Worm (Caenorhabditis elegans) whole organism, late embryonic: ENCODE results near the gene E01G4.3.

Source experiments
- F13H6.1 ChIP-seq: sonication (generic microtip); optimal IDR thresholded peaks from 2 replicates; lab custom pipeline; 2016; ENCODE audit warnings: missing genetic modification characterization, missing compliant biosample characterization
- K02D7.2 ChIP-seq: sonication (generic microtip); optimal IDR thresholded peaks from 2 replicates; lab custom pipeline; 2017; ENCODE audit warnings: mild to moderate bottlenecking, missing genetic modification characterization, missing compliant biosample characterization
- T23F11.4 ChIP-seq: fragments of 200-800 bp; sonication (Bioruptor generic); optimal IDR thresholded peaks from 2 replicates; lab custom pipeline; 2018; ENCODE audit warnings: mild to moderate bottlenecking, missing genetic modification characterization, missing compliant biosample characterization
- Y22D7AL.16 ChIP-seq: sonication (generic microtip); optimal IDR thresholded peaks from 2 replicates; lab custom pipeline; 2016; ENCODE audit warnings: missing genetic modification characterization, missing compliant biosample characterization
- ceh-14 ChIP-seq: sonication (generic microtip); optimal IDR thresholded peaks from 2 replicates; lab custom pipeline; 2016; ENCODE audit warnings: missing genotype, missing genetic modification characterization, missing compliant biosample characterization
- ceh-22 ChIP-seq: sonication (generic microtip); optimal IDR thresholded peaks from 2 replicates; lab custom pipeline; 2017; ENCODE audit warnings: missing biosample characterization, missing genetic modification characterization
- ceh-31 ChIP-seq: sonication (generic microtip); optimal IDR thresholded peaks from 2 replicates; lab custom pipeline; 2016; ENCODE audit warnings: missing genetic modification characterization, missing compliant biosample characterization
- ceh-34 ChIP-seq: sonication (generic microtip); optimal IDR thresholded peaks from 2 replicates; lab custom pipeline; 2016; ENCODE audit warnings: mild to moderate bottlenecking, missing genetic modification characterization, missing compliant biosample characterization
- ceh-48 ChIP-seq: sonication (generic microtip); optimal IDR thresholded peaks from 2 replicates; lab custom pipeline; 2016; ENCODE audit warnings: missing genetic modification characterization, inconsistent platforms, missing compliant biosample characterization
- ceh-9 ChIP-seq: sonication (generic microtip); optimal IDR thresholded peaks from 2 replicates; lab custom pipeline; 2016; ENCODE audit warnings: mild to moderate bottlenecking, missing genetic modification characterization, inconsistent platforms, missing compliant biosample characterization
- dmd-4 ChIP-seq: sonication (generic microtip); optimal IDR thresholded peaks from 2 replicates; lab custom pipeline; 2016; ENCODE audit warnings: borderline replicate concordance, missing genetic modification characterization, missing compliant biosample characterization
- elt-2 ChIP-seq: sonication (generic microtip); optimal IDR thresholded peaks from 2 replicates; lab custom pipeline; 2016; ENCODE audit warnings: missing genetic modification reagents, missing genetic modification characterization, missing compliant biosample characterization
- elt-4 ChIP-seq: sonication (generic microtip); optimal IDR thresholded peaks from 2 replicates; lab custom pipeline; 2016; ENCODE audit warnings: missing genetic modification characterization, missing compliant biosample characterization
- eyg-1 ChIP-seq: sonication (generic microtip); optimal IDR thresholded peaks from 2 replicates; lab custom pipeline; 2016; ENCODE audit warnings: missing genotype, missing genetic modification characterization, missing compliant biosample characterization
- hlh-6 ChIP-seq: sonication (generic microtip); optimal IDR thresholded peaks from 2 replicates; lab custom pipeline; 2016; ENCODE audit warnings: missing genotype, missing genetic modification characterization, missing compliant biosample characterization
- hlh-8 ChIP-seq: sonication (generic microtip); optimal IDR thresholded peaks from 2 replicates; lab custom pipeline; 2016; ENCODE audit warnings: missing genotype, missing genetic modification characterization, missing compliant biosample characterization
- lim-6 ChIP-seq: sonication (generic microtip); optimal IDR thresholded peaks from 2 replicates; lab custom pipeline; 2016; ENCODE audit warnings: missing genetic modification characterization, missing compliant biosample characterization
- lin-11 ChIP-seq: fragments of 200-800 bp; sonication (Bioruptor generic); optimal IDR thresholded peaks from 2 replicates; lab custom pipeline; 2018; ENCODE audit warnings: mild to moderate bottlenecking, missing genetic modification characterization, missing compliant biosample characterization
- mec-3 ChIP-seq: sonication (generic microtip); optimal IDR thresholded peaks from 2 replicates; lab custom pipeline; 2016; ENCODE audit warnings: borderline replicate concordance, missing genetic modification characterization, missing compliant biosample characterization
- nfya-1 ChIP-seq: sonication (generic microtip); optimal IDR thresholded peaks from 2 replicates; lab custom pipeline; 2017; ENCODE audit warnings: missing genetic modification characterization, mild to moderate bottlenecking, missing compliant biosample characterization, antibody characterized with exemption, moderate library complexity
- nhr-232 ChIP-seq: sonication (generic microtip); optimal IDR thresholded peaks from 2 replicates; lab custom pipeline; 2016; ENCODE audit warnings: missing genetic modification characterization, missing compliant biosample characterization
- odd-2 ChIP-seq: sonication (generic microtip); optimal IDR thresholded peaks from 2 replicates; lab custom pipeline; 2017; ENCODE audit warnings: antibody characterized with exemption, mild to moderate bottlenecking, missing genetic modification characterization, missing compliant biosample characterization
- pax-1 ChIP-seq: fragments of 150-350 bp; optimal IDR thresholded peaks from 2 replicates; lab custom pipeline; 2014; ENCODE audit warnings: missing biosample characterization, missing genetic modification characterization
- pha-2 ChIP-seq: sonication (generic microtip); optimal IDR thresholded peaks from 2 replicates; lab custom pipeline; 2017; ENCODE audit warnings: mild to moderate bottlenecking, missing genetic modification characterization, missing compliant biosample characterization
- pqm-1 ChIP-seq: sonication (generic microtip); optimal IDR thresholded peaks from 2 replicates; lab custom pipeline; 2016; ENCODE audit warnings: missing genetic modification characterization, missing compliant biosample characterization
- rnt-1 ChIP-seq: sonication (generic microtip); optimal IDR thresholded peaks from 2 replicates; lab custom pipeline; 2016; ENCODE audit warnings: missing genetic modification characterization, missing compliant biosample characterization
- sdc-2 ChIP-seq: sonication (generic microtip); optimal IDR thresholded peaks from 2 replicates; lab custom pipeline; 2016; ENCODE audit warnings: missing genotype, missing genetic modification characterization, missing compliant biosample characterization
- sox-2 ChIP-seq: fragments of 200-800 bp; sonication (Bioruptor generic); IDR thresholded peaks from 2 replicates; pipeline ENCODE4 v1.3.6; 2022; ENCODE audit warnings: missing genetic modification reagents, missing genetic modification characterization, missing compliant biosample characterization
- sox-4 ChIP-seq: sonication (generic microtip); optimal IDR thresholded peaks from 2 replicates; lab custom pipeline; 2017; ENCODE audit warnings: mild to moderate bottlenecking, missing genetic modification characterization, inconsistent platforms, missing compliant biosample characterization
- syd-9 ChIP-seq: sonication (generic microtip); optimal IDR thresholded peaks from 2 replicates; lab custom pipeline; 2016; ENCODE audit warnings: mild to moderate bottlenecking, missing genetic modification characterization, moderate library complexity, missing compliant biosample characterization
- tbx-2 ChIP-seq: sonication (generic microtip); optimal IDR thresholded peaks from 2 replicates; lab custom pipeline; 2016; ENCODE audit warnings: missing genetic modification characterization, missing compliant biosample characterization
- ttx-3 ChIP-seq: sonication (generic microtip); optimal IDR thresholded peaks from 2 replicates; lab custom pipeline; 2016; ENCODE audit warnings: missing genetic modification reagents, missing genetic modification characterization, missing compliant biosample characterization
- unc-3 ChIP-seq, 2 experiments: fragments of 200-800 bp in 1 of 2; sonication (Bioruptor generic) in 1 of 2; sonication (generic microtip) in 1 of 2; conservative IDR thresholded peaks in 1 of 2; optimal IDR thresholded peaks in 1 of 2; 2 replicates each; pipeline versions ENCODE4 v1.3.6 to Lab custom; 2016 to 2022; ENCODE audit warnings: missing compliant biosample characterization in 2 of 2, missing genetic modification characterization in 2 of 2, missing genetic modification reagents in 1 of 2
- unc-42 ChIP-seq: sonication (generic microtip); optimal IDR thresholded peaks from 2 replicates; lab custom pipeline; 2016; ENCODE audit warnings: missing genotype, missing genetic modification characterization, missing compliant biosample characterization
- unc-55 ChIP-seq: sonication (generic microtip); optimal IDR thresholded peaks from 2 replicates; lab custom pipeline; 2017; ENCODE audit warnings: missing biosample characterization, missing genetic modification reagents, missing genetic modification characterization

E01G4.3 gene

DNA sequence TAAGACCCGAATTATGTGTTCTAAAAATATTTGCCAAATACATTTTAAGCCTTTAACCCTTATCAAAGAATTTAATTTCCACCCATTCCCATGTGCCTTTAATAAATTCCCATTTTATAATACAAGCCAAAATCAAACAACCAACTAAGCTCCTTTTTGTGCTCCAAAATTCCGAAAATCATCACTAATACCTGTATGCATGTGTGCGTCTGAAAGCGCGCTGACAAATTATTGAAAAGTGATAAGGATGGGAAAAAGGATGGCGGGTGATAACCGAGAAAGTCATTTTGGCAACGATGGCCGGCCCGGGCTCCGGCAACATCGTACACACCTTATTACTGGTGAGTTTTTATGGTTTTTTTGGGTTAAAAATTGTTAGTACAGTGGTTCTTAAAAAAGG, 38.1 kb upstream of the E01G4.3 start, which contains the start of gene nep-17:
Gene nep-17, plus strand, starts transcription at position 285 of the 400 bp plus-strand sequence.
- TF ChIP-seq Y22D7AL.16 (no peak), mec-3 (tag; lab: Kevin White, UChicago) (no peak), unc-3 (GFP tag; conservative IDR thresholded peaks at IDR 0.05; lab: Robert Waterston, UW) (no peak), unc-3 (tag; optimal IDR thresholded peaks at IDR 0.05; lab: Kevin White, UChicago) (no peak), sox-4 (no peak), sdc-2 (no peak), pqm-1 (tag; lab: Kevin White, UChicago) (no peak), ceh-9 (tag; lab: Kevin White, UChicago) (no peak), lin-11 (tag; lab: Kevin White, UChicago) (no peak), eyg-1 (tag; lab: Kevin White, UChicago) (no peak), dmd-4 (no peak)
- TF ChIP-seq, all 69 proteins: peak for 0

DNA sequence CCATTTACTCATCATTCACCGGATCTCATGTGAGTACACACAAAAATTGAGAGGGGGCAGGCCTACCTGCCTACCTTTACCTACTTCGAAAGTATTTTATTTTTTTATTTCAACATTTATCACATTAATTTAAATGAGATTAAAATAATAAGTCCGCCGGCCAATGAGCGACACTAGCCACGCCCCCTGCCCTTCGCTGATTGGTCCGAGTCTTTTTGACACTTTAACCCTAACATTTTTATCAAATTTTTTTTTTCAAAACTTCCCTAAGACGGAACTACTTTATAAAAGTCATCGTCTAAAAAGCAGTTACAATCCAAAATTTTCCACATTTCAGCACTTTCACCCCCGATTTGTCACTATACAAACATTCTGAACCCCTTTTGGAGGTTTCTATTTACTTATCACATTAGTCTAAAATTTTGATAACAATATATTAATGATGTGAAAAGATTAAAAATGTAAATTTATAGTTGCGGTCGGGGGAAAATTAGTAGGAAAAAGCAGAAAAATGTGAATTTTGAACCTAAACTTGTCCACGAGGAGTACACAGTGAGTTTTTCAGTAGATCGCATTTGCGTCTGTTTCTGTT, 36.7 kb upstream of the E01G4.3 start:
- TF ChIP-seq nfya-1 (tag; lab: Kevin White, UChicago) (peak; percentile 59), ceh-34 (tag; lab: Kevin White, UChicago) (no peak)

- TF ChIP-seq rnt-1 (tag; lab: Kevin White, UChicago) (no peak), F13H6.1 (tag; lab: Kevin White, UChicago) (no peak), elt-4 (no peak), pax-1 (tag; lab: Kevin White, UChicago) (no peak), syd-9 (no peak), T23F11.4 (GFP tag; lab: Kevin White, UChicago) (no peak), pha-2 (tag; lab: Kevin White, UChicago) (no peak), elt-2 (tag; lab: Kevin White, UChicago) (no peak), hlh-8 (tag; lab: Kevin White, UChicago) (no peak), odd-2 (tag; lab: Kevin White, UChicago) (no peak), eyg-1 (tag; lab: Kevin White, UChicago) (no peak), ceh-48 (tag; lab: Kevin White, UChicago) (no peak), ttx-3 (no peak)
Measured at ce11 chrII:13505386-13505785, 36.0 kb upstream of the E01G4.3 start.

- TF ChIP-seq tbx-2 (tag; lab: Kevin White, UChicago), result no peak
- no peak for TF ChIP-seq ceh-31
- no peak for TF ChIP-seq sox-4
- no peak for TF ChIP-seq Y22D7AL.16
- TF ChIP-seq nhr-232 (tag; lab: Kevin White, UChicago), result no peak
- no peak for TF ChIP-seq unc-42 (tag; lab: Kevin White, UChicago)
- TF ChIP-seq unc-55 (GFP tag; lab: Kevin White, UChicago), result no peak
- TF ChIP-seq K02D7.2, result no peak
- no peak for TF ChIP-seq lim-6
- TF ChIP-seq ceh-22 (tag; lab: Kevin White, UChicago), result no peak
- TF ChIP-seq sox-2 (GFP tag; lab: Robert Waterston, UW), result no peak
- no peak for TF ChIP-seq unc-3 (GFP tag; conservative IDR thresholded peaks at IDR 0.05; lab: Robert Waterston, UW)
- no peak for TF ChIP-seq unc-3 (tag; optimal IDR thresholded peaks at IDR 0.05; lab: Kevin White, UChicago)
- no peak for TF ChIP-seq hlh-6 (tag; lab: Kevin White, UChicago)
- TF ChIP-seq T23F11.4 (GFP tag; lab: Kevin White, UChicago), result no peak
- no peak for TF ChIP-seq ceh-14 (tag; lab: Kevin White, UChicago)
- TF ChIP-seq ceh-34 (tag; lab: Kevin White, UChicago), result no peak
Measured at ce11 chrII:13503653-13504052, 34.3 kb upstream of the E01G4.3 start, which contains the start of gene F54F11.1. Gene F54F11.1 (plus strand): TSS chrII:13503953.
